Worm (Caenorhabditis elegans) whole organism, L1 larva: Measurements from ENCODE around the gene mrg-1.

Source experiments
- jun-1 ChIP-seq: fragments of 150-350 bp; optimal IDR thresholded peaks from 2 replicates; lab custom pipeline; 2014; ENCODE audit warnings: missing biosample characterization, missing genetic modification reagents, missing genetic modification characterization
- lin-13 ChIP-seq: fragments of 150-350 bp; optimal IDR thresholded peaks from 2 replicates; lab custom pipeline; 2014; ENCODE audit warnings: missing biosample characterization, missing genetic modification reagents, missing genetic modification characterization
- nhr-12 ChIP-seq: sonication (generic microtip); optimal IDR thresholded peaks from 2 replicates; lab custom pipeline; 2017; ENCODE audit warnings: missing biosample characterization, missing genetic modification characterization
- nhr-19 ChIP-seq: fragments of 200-800 bp; sonication (Bioruptor generic); conservative IDR thresholded peaks from 2 replicates; pipeline ENCODE4 v1.3.6; 2022; ENCODE audit warnings: missing genetic modification characterization, missing compliant biosample characterization
- nhr-28 ChIP-seq: fragments of 150-350 bp; optimal IDR thresholded peaks from 2 replicates; lab custom pipeline; 2014; ENCODE audit warnings: missing biosample characterization, missing genetic modification characterization
- snpc-4 ChIP-seq: fragments of 150-350 bp; optimal IDR thresholded peaks from 2 replicates; lab custom pipeline; 2014; ENCODE audit warnings: missing biosample characterization, missing genetic modification characterization

- TF ChIP-seq nhr-12 (tag; lab: Kevin White, UChicago), result no peak
- no peak for TF ChIP-seq nhr-19 (GFP tag; lab: Robert Waterston, UW)
- no peak for TF ChIP-seq nhr-28 (tag; lab: Kevin White, UChicago)
- no peak for TF ChIP-seq jun-1 (tag; lab: Kevin White, UChicago)
- TF ChIP-seq lin-13 (GFP tag; lab: Kevin White, UChicago), result no peak
- TF ChIP-seq snpc-4 (tag; lab: Kevin White, UChicago), result no peak
Observed at ce11 chrIII:12875653-12876052, 1.2 kb upstream of the mrg-1 start.
